Fruit fly (Drosophila melanogaster) S2 (cell line): Measurements from ENCODE around the gene CG13920.

Source experiments
- CG8478 ChIP-seq: fragments of >200 bp; optimal IDR thresholded peaks from 2 replicates; lab custom pipeline; 2018
- CTCF ChIP-seq, 2 experiments: fragments of >200 bp; optimal IDR thresholded peaks; 2 replicates each; lab custom pipeline; 2018

DNA sequence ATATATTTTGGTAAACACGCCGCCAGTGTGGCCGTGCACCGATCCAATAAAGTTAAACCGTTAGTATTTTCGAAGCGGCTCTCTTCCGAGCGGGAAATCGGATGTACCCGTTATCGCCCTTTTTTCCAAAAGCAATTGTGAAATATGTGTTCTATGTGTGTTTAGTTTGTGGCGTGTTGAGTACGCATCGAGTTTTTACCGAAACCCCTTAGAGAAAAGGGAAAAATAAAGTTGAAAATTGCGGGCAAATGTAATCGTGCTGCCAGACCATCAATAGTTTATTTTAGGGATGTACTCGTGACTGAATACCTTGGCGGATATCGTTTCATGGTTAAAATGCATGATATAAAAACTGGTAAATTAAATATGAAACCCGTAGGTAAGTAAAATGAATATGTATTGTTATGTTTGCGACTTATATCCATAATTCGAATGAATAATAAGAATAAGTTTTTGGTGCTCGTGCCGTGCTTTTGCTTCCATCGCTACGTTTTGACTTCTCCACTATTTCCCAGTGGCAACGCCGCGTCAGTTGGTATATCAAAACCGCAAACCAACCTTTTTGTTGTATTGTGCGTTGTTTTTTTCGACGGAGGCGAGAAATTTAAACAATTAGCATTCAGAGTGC lies 9.4 kb upstream of the CG13920 start, which contains the start of the genes Mettl2 and Bgb:
- TF ChIP-seq CTCF (optimal IDR thresholded peaks at IDR 0.05; lab: Kevin White, UChicago), result peak in 1 of 2 experiments; percentile 13
- TF ChIP-seq CG8478 (lab: Kevin White, UChicago), result no peak
